Worm (Caenorhabditis elegans) whole organism, L1 larva: Measurements from ENCODE around the gene F36D3.5.

Experiments used
- efl-3 ChIP-seq: fragments of 200-800 bp; sonication (Bioruptor generic); optimal IDR thresholded peaks from 2 replicates; lab custom pipeline; 2018; ENCODE audit warnings: mild to moderate bottlenecking, missing genetic modification characterization, missing compliant biosample characterization
- mab-9 ChIP-seq: fragments of 200-800 bp; sonication (Bioruptor generic); IDR thresholded peaks from 2 replicates; pipeline ENCODE4 v1.3.6; 2022; ENCODE audit warnings: missing genetic modification reagents, missing genetic modification characterization, missing compliant biosample characterization
- nhr-11 ChIP-seq: fragments of 150-350 bp; optimal IDR thresholded peaks from 2 replicates; lab custom pipeline; 2014; ENCODE audit warnings: missing biosample characterization, missing genetic modification characterization
- nhr-12 ChIP-seq: sonication (generic microtip); optimal IDR thresholded peaks from 2 replicates; lab custom pipeline; 2017; ENCODE audit warnings: missing biosample characterization, missing genetic modification characterization
- snpc-4 ChIP-seq: fragments of 150-350 bp; optimal IDR thresholded peaks from 2 replicates; lab custom pipeline; 2014; ENCODE audit warnings: missing biosample characterization, missing genetic modification characterization
- unc-130 ChIP-seq: fragments of 150-350 bp; optimal IDR thresholded peaks from 2 replicates; lab custom pipeline; 2017; ENCODE audit warnings: missing biosample characterization, missing genetic modification characterization, inconsistent platforms

ce11 chrV:16508667-16509066 is 6.4 kb downstream of the F36D3.5 start, which contains the start of gene srr-3:
- TF ChIP-seq unc-130 (tag; lab: Kevin White, UChicago) (no peak), mab-9 (GFP tag; lab: Robert Waterston, UW) (no peak), nhr-12 (no peak), snpc-4 (tag; lab: Kevin White, UChicago) (no peak), nhr-11 (tag; lab: Kevin White, UChicago) (no peak), efl-3 (GFP tag; lab: Kevin White, UChicago) (no peak)
